Fruit fly (Drosophila melanogaster) whole organism, pupa: ENCODE results near the gene Tsf2.
A peak's percentile ranks its signal among the peaks of the same experiment; 100 is the strongest.

Source experiments
- CG10348 ChIP-seq: fragments of 200-800 bp; sonication (Bioruptor generic); IDR thresholded peaks from 2 replicates; pipeline ENCODE4 v1.3.6; 2022; ENCODE audit warnings: missing biosample characterization, missing genetic modification characterization
- CG12605 ChIP-seq: fragments of 200-800 bp; sonication (Bioruptor generic); IDR thresholded peaks from 2 replicates; pipeline ENCODE4 v1.3.6; 2022; ENCODE audit warnings: missing biosample characterization, missing genetic modification characterization
- CG13204 ChIP-seq: fragments of 200-800 bp; sonication (Bioruptor generic); optimal IDR thresholded peaks from 2 replicates; lab custom pipeline; 2018; ENCODE audit warnings: missing biosample characterization, mild to moderate bottlenecking, missing genetic modification characterization, moderate library complexity
- CG14655 ChIP-seq: fragments of 200-800 bp; sonication (Bioruptor generic); optimal IDR thresholded peaks from 3 replicates; lab custom pipeline; 2017; ENCODE audit warnings: mild to moderate bottlenecking, missing biosample characterization, missing genetic modification reagents, missing genetic modification characterization
- CG15710 ChIP-seq: fragments of 200-800 bp; sonication (Bioruptor generic); optimal IDR thresholded peaks from 2 replicates; lab custom pipeline; 2018; ENCODE audit warnings: missing biosample characterization, mild to moderate bottlenecking, missing genetic modification characterization, moderate library complexity
- CG17806 ChIP-seq: fragments of 200-800 bp; sonication (Bioruptor generic); optimal IDR thresholded peaks from 2 replicates; lab custom pipeline; 2018; ENCODE audit warnings: missing biosample characterization, mild to moderate bottlenecking, missing genetic modification characterization, moderate library complexity
- CG32121 ChIP-seq: fragments of 200-800 bp; sonication (Bioruptor generic); IDR thresholded peaks from 2 replicates; pipeline ENCODE4 v1.3.6; 2022; ENCODE audit warnings: missing biosample characterization, missing genetic modification characterization
- CG34367 ChIP-seq: fragments of 200-800 bp; sonication (Bioruptor generic); optimal IDR thresholded peaks from 2 replicates; lab custom pipeline; 2018; ENCODE audit warnings: missing biosample characterization, mild to moderate bottlenecking, missing genetic modification characterization
- CG4496 ChIP-seq: fragments of 200-800 bp; sonication (Bioruptor generic); IDR thresholded peaks from 3 replicates; pipeline ENCODE4 v1.3.6; 2022; ENCODE audit warnings: missing biosample characterization, missing genetic modification characterization
- CG8159 ChIP-seq: fragments of 200-800 bp; sonication (Bioruptor generic); optimal IDR thresholded peaks from 3 replicates; lab custom pipeline; 2018; ENCODE audit warnings: missing biosample characterization, mild to moderate bottlenecking, missing genetic modification characterization, moderate library complexity
- CG8301 ChIP-seq: fragments of 200-800 bp; sonication (Bioruptor generic); optimal IDR thresholded peaks from 2 replicates; lab custom pipeline; 2018; ENCODE audit warnings: missing biosample characterization, mild to moderate bottlenecking, missing genetic modification characterization
- CG9948 ChIP-seq: fragments of 200-800 bp; sonication (Bioruptor generic); optimal IDR thresholded peaks from 2 replicates; lab custom pipeline; 2018; ENCODE audit warnings: missing biosample characterization, mild to moderate bottlenecking, missing genetic modification characterization, moderate library complexity
- D1 ChIP-seq: fragments of 200-800 bp; sonication (Bioruptor generic); optimal IDR thresholded peaks from 2 replicates; lab custom pipeline; 2018; ENCODE audit warnings: missing biosample characterization, mild to moderate bottlenecking, missing genetic modification characterization, moderate library complexity
- EcR ChIP-seq: fragments of 200-800 bp; sonication (Bioruptor generic); optimal IDR thresholded peaks from 3 replicates; lab custom pipeline; 2019; ENCODE audit warnings: missing biosample characterization, missing genetic modification characterization, mild to moderate bottlenecking, moderate library complexity, missing genetic modification reagents
- Ets98B ChIP-seq: fragments of 200-800 bp; sonication (Bioruptor generic); IDR thresholded peaks from 2 replicates; pipeline ENCODE4 v1.3.6; 2022; ENCODE audit warnings: missing biosample characterization, missing genetic modification characterization
- Pif1A ChIP-seq: fragments of 200-800 bp; sonication (Bioruptor generic); optimal IDR thresholded peaks from 3 replicates; lab custom pipeline; 2016; ENCODE audit warnings: missing biosample characterization, missing genetic modification characterization
- Pif1B ChIP-seq: fragments of 200-800 bp; sonication (Bioruptor generic); optimal IDR thresholded peaks from 3 replicates; lab custom pipeline; 2016; ENCODE audit warnings: missing biosample characterization, missing genetic modification characterization
- Snoo ChIP-seq: fragments of 200-800 bp; sonication (Bioruptor generic); optimal IDR thresholded peaks from 3 replicates; lab custom pipeline; 2017; ENCODE audit warnings: missing biosample characterization, mild to moderate bottlenecking, missing genetic modification characterization, inconsistent platforms
- fd96Ca ChIP-seq: fragments of 200-800 bp; sonication (Bioruptor generic); IDR thresholded peaks from 3 replicates; pipeline ENCODE4 v1.3.6; 2022; ENCODE audit warnings: missing biosample characterization, missing genetic modification characterization
- gl ChIP-seq: fragments of 200-800 bp; sonication (Bioruptor generic); optimal IDR thresholded peaks from 2 replicates; lab custom pipeline; 2018; ENCODE audit warnings: missing biosample characterization, mild to moderate bottlenecking, missing genetic modification characterization
- rn ChIP-seq: fragments of 200-800 bp; sonication (Bioruptor generic); IDR thresholded peaks from 2 replicates; pipeline ENCODE4 v1.3.6; 2022; ENCODE audit warnings: missing biosample characterization, missing genetic modification characterization

Tsf2 gene

dm6 chr3L:12566065-12566730 lies 32.7 kb upstream of the Tsf2 start:
- TF ChIP-seq D1 (tag; lab: Kevin White, UChicago), result no peak
- no peak for TF ChIP-seq CG8159 (tag; lab: Kevin White, UChicago)
- no peak for TF ChIP-seq Snoo (tag; lab: Kevin White, UChicago)
- TF ChIP-seq CG32121 (GFP tag; lab: Robert Waterston, UW), result no peak
- TF ChIP-seq CG12605 (GFP tag; lab: Robert Waterston, UW), result no peak
- TF ChIP-seq rn (GFP tag; lab: Robert Waterston, UW), result no peak
- no peak for TF ChIP-seq fd96Ca (GFP tag; lab: Robert Waterston, UW)
- no peak for TF ChIP-seq EcR (GFP tag; lab: Kevin White, UChicago)
- TF ChIP-seq CG17806, result no peak
- TF ChIP-seq, all 21 proteins: peak for 0

DNA sequence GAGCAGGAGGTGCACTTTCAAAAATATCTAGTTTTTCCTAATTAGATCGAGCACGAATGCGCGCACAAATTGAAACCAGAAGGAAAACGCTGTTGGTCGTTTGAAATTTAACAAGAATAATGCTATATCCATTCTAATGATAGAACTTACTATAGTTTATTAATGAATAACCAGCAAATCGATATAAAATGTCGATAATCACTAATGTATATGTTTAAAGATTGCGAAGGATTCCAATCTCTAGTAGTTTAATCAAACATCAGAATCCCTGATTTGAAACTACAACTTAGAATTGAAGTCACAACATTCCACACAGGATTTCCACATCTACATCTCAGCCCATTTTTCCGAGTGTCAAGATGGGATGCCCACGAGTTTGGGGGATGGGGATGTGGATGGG lies 31.9 kb upstream of the Tsf2 start:
- no peak for TF ChIP-seq CG8159 (tag; lab: Kevin White, UChicago)
- TF ChIP-seq Pif1A (GFP tag; lab: Kevin White, UChicago), result no peak
- no peak for TF ChIP-seq CG10348
- no peak for TF ChIP-seq CG34367 (tag; lab: Kevin White, UChicago)

DNA sequence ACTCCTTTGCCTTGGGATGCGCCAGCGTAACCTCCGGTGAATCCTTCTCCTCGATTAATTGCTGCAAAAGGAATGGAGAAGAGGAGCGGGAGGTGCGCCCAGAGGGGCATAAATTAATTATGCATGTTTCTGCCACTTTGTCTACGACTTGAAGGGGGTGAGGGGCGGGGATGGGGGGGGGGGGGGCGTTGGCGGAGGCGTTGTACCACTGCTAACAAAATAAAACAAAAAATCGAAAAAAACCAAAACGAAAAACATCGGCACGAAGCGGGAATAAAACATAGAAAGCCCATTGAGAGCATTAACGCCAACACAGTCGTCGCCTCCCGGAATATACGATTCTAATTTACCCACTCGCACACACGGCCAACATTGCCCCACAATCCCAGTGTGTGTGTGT lies 31.5 kb upstream of the Tsf2 start:
- TF ChIP-seq Ets98B (GFP tag; lab: Robert Waterston, UW) (no peak), CG12605 (GFP tag; lab: Robert Waterston, UW) (no peak), EcR (GFP tag; lab: Kevin White, UChicago) (no peak), CG17806 (no peak), rn (GFP tag; lab: Robert Waterston, UW) (no peak), Snoo (tag; lab: Kevin White, UChicago) (no peak), CG8301 (tag; lab: Kevin White, UChicago) (no peak)

DNA sequence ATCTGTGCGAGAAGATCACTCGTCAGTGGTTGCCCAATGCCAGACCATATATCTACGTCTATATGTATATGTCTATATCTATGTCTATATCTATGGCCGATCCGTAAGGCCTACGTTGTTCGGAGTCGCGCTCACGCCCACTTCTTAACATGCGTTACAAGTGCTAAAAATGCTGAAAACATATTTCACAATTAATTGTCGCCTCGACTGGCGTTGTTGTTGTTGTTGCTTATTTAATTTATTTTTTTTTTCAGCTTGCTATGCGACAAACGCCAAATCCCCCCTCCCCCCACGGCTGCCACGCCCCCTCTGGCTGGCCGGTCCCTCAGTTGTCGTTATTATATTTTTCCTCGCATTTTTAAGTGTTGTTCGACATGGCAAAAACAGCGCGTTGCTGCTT lies 30.8 kb upstream of the Tsf2 start:
- TF ChIP-seq CG15710 (tag; lab: Kevin White, UChicago), result no peak
- no peak for TF ChIP-seq D1 (tag; lab: Kevin White, UChicago)

DNA sequence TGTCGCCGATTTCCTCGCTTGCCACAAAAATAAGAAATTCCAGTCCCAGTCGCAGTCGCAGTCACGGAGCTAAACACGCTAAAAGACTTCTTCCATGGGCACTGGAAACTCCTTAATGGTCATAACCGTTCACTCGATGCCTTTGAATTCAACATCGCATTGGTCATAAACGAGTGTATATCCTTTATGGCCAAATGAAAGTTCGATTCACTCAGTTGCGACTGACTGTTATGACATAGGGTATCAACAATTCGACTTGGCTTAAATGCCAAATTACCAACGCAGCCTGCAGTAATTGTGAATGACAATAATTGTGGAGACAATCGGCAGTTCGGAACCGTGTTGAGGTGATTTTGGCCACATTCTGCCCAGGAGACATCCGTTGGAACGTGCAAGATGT lies 25.7 kb upstream of the Tsf2 start:
- TF ChIP-seq gl (tag; lab: Kevin White, UChicago) (no peak), Snoo (tag; lab: Kevin White, UChicago) (no peak), CG8301 (tag; lab: Kevin White, UChicago) (no peak), CG14655 (GFP tag; lab: Kevin White, UChicago) (no peak), Pif1A (GFP tag; lab: Kevin White, UChicago) (no peak), D1 (tag; lab: Kevin White, UChicago) (no peak), rn (GFP tag; lab: Robert Waterston, UW) (no peak)

- peak; percentile 77 for TF ChIP-seq CG15710 (tag; lab: Kevin White, UChicago)
- peak; percentile 59 for TF ChIP-seq CG17806
- TF ChIP-seq Pif1A (GFP tag; lab: Kevin White, UChicago), result peak; percentile 51
- TF ChIP-seq CG10348, result no peak
- TF ChIP-seq D1 (tag; lab: Kevin White, UChicago), result peak; percentile 29
- peak; percentile 42 for TF ChIP-seq CG8301 (tag; lab: Kevin White, UChicago)
- no peak for TF ChIP-seq CG13204 (GFP tag; lab: Kevin White, UChicago)
- peak; percentile 53 for TF ChIP-seq Pif1B (GFP tag; lab: Kevin White, UChicago)
- TF ChIP-seq CG8159 (tag; lab: Kevin White, UChicago), result peak; percentile 81
- peak; percentile 60 for TF ChIP-seq CG34367 (tag; lab: Kevin White, UChicago)
- peak; percentile 76 for TF ChIP-seq Snoo (tag; lab: Kevin White, UChicago)
- TF ChIP-seq EcR (GFP tag; lab: Kevin White, UChicago), result no peak
- TF ChIP-seq CG14655 (GFP tag; lab: Kevin White, UChicago), result peak; percentile 58
- no peak for TF ChIP-seq CG4496 (GFP tag; lab: Robert Waterston, UW)
- no peak for TF ChIP-seq rn (GFP tag; lab: Robert Waterston, UW)
- TF ChIP-seq CG32121 (GFP tag; lab: Robert Waterston, UW), result no peak
- TF ChIP-seq CG12605 (GFP tag; lab: Robert Waterston, UW), result no peak
- no peak for TF ChIP-seq Ets98B (GFP tag; lab: Robert Waterston, UW)
- no peak for TF ChIP-seq fd96Ca (GFP tag; lab: Robert Waterston, UW)
- TF ChIP-seq CG9948 (tag; lab: Kevin White, UChicago), result peak; percentile 62
- no peak for TF ChIP-seq gl (tag; lab: Kevin White, UChicago)
Measured at dm6 chr3L:12557736-12558135, 24.2 kb upstream of the Tsf2 start.

dm6 chr3L:12551671-12552070 lies 18.1 kb upstream of the Tsf2 start:
- TF ChIP-seq CG8159 (tag; lab: Kevin White, UChicago) (peak; percentile 78), CG17806 (peak; percentile 75), CG34367 (tag; lab: Kevin White, UChicago) (peak; percentile 75), Ets98B (GFP tag; lab: Robert Waterston, UW) (peak; percentile 73), rn (GFP tag; lab: Robert Waterston, UW) (0 out of 2 replicates have a peak, but pooled peaks have one; percentile 36), CG10348 (no peak), CG4496 (GFP tag; lab: Robert Waterston, UW) (peak; percentile 76), D1 (tag; lab: Kevin White, UChicago) (no peak), Pif1A (GFP tag; lab: Kevin White, UChicago) (peak; percentile 78), CG9948 (tag; lab: Kevin White, UChicago) (peak; percentile 70), gl (tag; lab: Kevin White, UChicago) (peak; percentile 58), CG14655 (GFP tag; lab: Kevin White, UChicago) (peak; percentile 75), CG8301 (tag; lab: Kevin White, UChicago) (peak; percentile 64), EcR (GFP tag; lab: Kevin White, UChicago) (no peak), fd96Ca (GFP tag; lab: Robert Waterston, UW) (peak; percentile 84), CG15710 (tag; lab: Kevin White, UChicago) (peak; percentile 80), CG32121 (GFP tag; lab: Robert Waterston, UW) (peak; percentile 70), Pif1B (GFP tag; lab: Kevin White, UChicago) (peak; percentile 76), CG13204 (GFP tag; lab: Kevin White, UChicago) (peak; percentile 46), CG12605 (GFP tag; lab: Robert Waterston, UW) (peak; percentile 64), Snoo (tag; lab: Kevin White, UChicago) (peak; percentile 72)
